Worm (Caenorhabditis elegans) whole organism, young adult: ENCODE results near the gene ZK353.9.

Source experiments
- B0336.3 ChIP-seq: fragments of 200-800 bp; sonication (Bioruptor generic); IDR thresholded peaks from 2 replicates; pipeline ENCODE4 v1.3.6; 2022; ENCODE audit warnings: missing genetic modification characterization, missing compliant biosample characterization
- D2030.7 ChIP-seq: fragments of 200-800 bp; sonication (Bioruptor generic); IDR thresholded peaks from 2 replicates; pipeline ENCODE4 v1.3.6; 2022; ENCODE audit warnings: missing genetic modification reagents, missing genetic modification characterization, missing compliant biosample characterization
- F22D6.2 ChIP-seq: sonication (generic microtip); optimal IDR thresholded peaks from 2 replicates; lab custom pipeline; 2016; ENCODE audit warnings: mild to moderate bottlenecking, missing genetic modification characterization, missing compliant biosample characterization
- F52B5.7 ChIP-seq: sonication (generic microtip); optimal IDR thresholded peaks from 2 replicates; lab custom pipeline; 2016; ENCODE audit warnings: mild to moderate bottlenecking, missing genetic modification characterization, missing compliant biosample characterization
- F55B11.4 ChIP-seq: sonication (generic microtip); optimal IDR thresholded peaks from 2 replicates; lab custom pipeline; 2016; ENCODE audit warnings: missing compliant biosample characterization, missing genetic modification characterization, borderline replicate concordance; ENCODE audit not compliant: insufficient read depth
- T26A5.8 ChIP-seq: sonication (generic microtip); optimal IDR thresholded peaks from 2 replicates; lab custom pipeline; 2016; ENCODE audit warnings: missing genetic modification characterization, missing compliant biosample characterization
- Y53F4B.3 ChIP-seq: fragments of 200-800 bp; sonication (Bioruptor generic); IDR thresholded peaks from 2 replicates; pipeline ENCODE4 v1.3.6; 2022; ENCODE audit warnings: missing genetic modification reagents, missing genetic modification characterization, missing compliant biosample characterization
- Y53G8AR.9 ChIP-seq: fragments of 200-800 bp; sonication (Bioruptor generic); conservative IDR thresholded peaks from 2 replicates; pipeline ENCODE4 v1.3.6; 2022; ENCODE audit warnings: missing genetic modification reagents, missing genetic modification characterization, missing compliant biosample characterization
- Y95B8A.8 ChIP-seq: fragments of 200-800 bp; sonication (Bioruptor generic); IDR thresholded peaks from 2 replicates; pipeline ENCODE4 v1.3.6; 2022; ENCODE audit warnings: missing genetic modification reagents, missing genetic modification characterization, missing compliant biosample characterization
- akir-1 ChIP-seq: fragments of 200-800 bp; sonication (Bioruptor generic); optimal IDR thresholded peaks from 2 replicates; lab custom pipeline; 2018; ENCODE audit warnings: mild to moderate bottlenecking, missing genetic modification characterization, moderate library complexity, missing compliant biosample characterization
- ama-1 ChIP-seq, 3 experiments: fragments of 150-350 bp in 1 of 3; sonication (generic microtip) in 2 of 3; optimal IDR thresholded peaks; 2 replicates each; lab custom pipeline; 2014 to 2018; ENCODE audit warnings: missing biosample characterization in 2 of 3, missing genetic modification characterization in 2 of 3, missing genetic modification reagents in 2 of 3
- athp-1 ChIP-seq: sonication (generic microtip); optimal IDR thresholded peaks from 2 replicates; lab custom pipeline; 2017; ENCODE audit warnings: mild to moderate bottlenecking, missing genetic modification characterization, missing compliant biosample characterization
- bed-2 ChIP-seq: fragments of 200-800 bp; sonication (Bioruptor generic); IDR thresholded peaks from 2 replicates; pipeline ENCODE4 v1.3.6; 2022; ENCODE audit warnings: missing genetic modification reagents, missing genetic modification characterization, missing compliant biosample characterization
- cebp-1 ChIP-seq, 2 experiments: fragments of 200-800 bp in 1 of 2; sonication (Bioruptor generic) in 1 of 2; sonication (generic microtip) in 1 of 2; IDR thresholded peaks in 1 of 2; optimal IDR thresholded peaks in 1 of 2; 2 replicates each; pipeline versions ENCODE4 v1.3.6 to Lab custom; 2017 to 2022; ENCODE audit warnings: missing compliant biosample characterization in 2 of 2, missing genetic modification characterization in 2 of 2, mild to moderate bottlenecking in 1 of 2, missing genetic modification reagents in 1 of 2, moderate library complexity in 1 of 2
- cebp-2 ChIP-seq: fragments of 200-800 bp; sonication (Bioruptor generic); IDR thresholded peaks from 2 replicates; pipeline ENCODE4 v1.3.6; 2022; ENCODE audit warnings: missing genetic modification characterization, missing compliant biosample characterization
- ceh-100 ChIP-seq: fragments of 200-800 bp; sonication (Bioruptor generic); IDR thresholded peaks from 2 replicates; pipeline ENCODE4 v1.3.6; 2022; ENCODE audit warnings: missing genetic modification reagents, missing genetic modification characterization, missing compliant biosample characterization
- ceh-27 ChIP-seq: fragments of 200-800 bp; sonication (Bioruptor generic); optimal IDR thresholded peaks from 2 replicates; lab custom pipeline; 2018; ENCODE audit warnings: mild to moderate bottlenecking, missing genetic modification characterization, moderate library complexity, missing compliant biosample characterization
- ceh-40 ChIP-seq: fragments of 200-800 bp; sonication (Bioruptor generic); IDR thresholded peaks from 2 replicates; pipeline ENCODE4 v1.3.6; 2022; ENCODE audit warnings: missing genetic modification characterization, missing compliant biosample characterization
- ceh-58 ChIP-seq: fragments of 200-800 bp; sonication (Bioruptor generic); IDR thresholded peaks from 2 replicates; pipeline ENCODE4 v1.3.6; 2022; ENCODE audit warnings: missing genetic modification characterization, missing compliant biosample characterization
- die-1 ChIP-seq: sonication (generic microtip); optimal IDR thresholded peaks from 2 replicates; lab custom pipeline; 2016; ENCODE audit warnings: missing genotype, mild to moderate bottlenecking, missing genetic modification characterization, missing compliant biosample characterization
- dox-1 ChIP-seq: fragments of 200-800 bp; sonication (Bioruptor generic); IDR thresholded peaks from 2 replicates; pipeline ENCODE4 v1.3.6; 2022; ENCODE audit warnings: missing genetic modification reagents, missing genetic modification characterization, missing compliant biosample characterization
- dpff-1 ChIP-seq: sonication (generic microtip); optimal IDR thresholded peaks from 2 replicates; lab custom pipeline; 2017; ENCODE audit warnings: mild to moderate bottlenecking, missing genetic modification characterization, missing compliant biosample characterization
- dpl-1 ChIP-seq: fragments of 150-350 bp; optimal IDR thresholded peaks from 2 replicates; lab custom pipeline; 2014; ENCODE audit warnings: missing biosample characterization, missing genetic modification reagents, missing genetic modification characterization
- ekl-4 ChIP-seq: fragments of 200-800 bp; sonication (Bioruptor generic); IDR thresholded peaks from 2 replicates; pipeline ENCODE4 v1.3.6; 2022; ENCODE audit warnings: missing genetic modification reagents, missing genetic modification characterization, missing compliant biosample characterization
- ets-4 ChIP-seq: fragments of 200-800 bp; sonication (Bioruptor generic); optimal IDR thresholded peaks from 2 replicates; lab custom pipeline; 2018; ENCODE audit warnings: mild to moderate bottlenecking, missing genetic modification characterization, missing compliant biosample characterization
- gei-17 ChIP-seq: fragments of 200-800 bp; sonication (Bioruptor generic); optimal IDR thresholded peaks from 2 replicates; lab custom pipeline; 2018; ENCODE audit warnings: mild to moderate bottlenecking, missing genetic modification characterization, missing compliant biosample characterization
- hmg-20 ChIP-seq: fragments of 200-800 bp; sonication (Bioruptor generic); IDR thresholded peaks from 2 replicates; pipeline ENCODE4 v1.3.6; 2022; ENCODE audit warnings: missing genetic modification reagents, missing genetic modification characterization, missing compliant biosample characterization
- lag-1 ChIP-seq: fragments of 200-800 bp; sonication (Bioruptor generic); IDR thresholded peaks from 2 replicates; pipeline ENCODE4 v1.3.6; 2022; ENCODE audit warnings: missing genetic modification reagents, missing genetic modification characterization, missing compliant biosample characterization
- let-607 ChIP-seq, 2 experiments: fragments of 200-800 bp in 1 of 2; sonication (Bioruptor generic) in 1 of 2; sonication (generic microtip) in 1 of 2; optimal IDR thresholded peaks; 2 replicates each; lab custom pipeline; 2016 to 2018; ENCODE audit warnings: mild to moderate bottlenecking in 2 of 2, missing compliant biosample characterization in 2 of 2, missing genetic modification characterization in 2 of 2, moderate library complexity in 2 of 2, missing genotype in 1 of 2
- lin-40 ChIP-seq: sonication (generic microtip); optimal IDR thresholded peaks from 2 replicates; lab custom pipeline; 2016; ENCODE audit warnings: missing genetic modification characterization, mild to moderate bottlenecking, missing compliant biosample characterization, missing genotype, missing genetic modification reagents
- madf-8 ChIP-seq: fragments of 200-800 bp; sonication (Bioruptor generic); conservative IDR thresholded peaks from 2 replicates; pipeline ENCODE4 v1.3.6; 2022; ENCODE audit warnings: missing genetic modification reagents, missing genetic modification characterization, missing compliant biosample characterization
- mes-4 ChIP-seq: sonication (generic microtip); optimal IDR thresholded peaks from 2 replicates; lab custom pipeline; 2016; ENCODE audit warnings: missing genotype, missing genetic modification characterization, missing compliant biosample characterization
- mxl-1 ChIP-seq: sonication (generic microtip); optimal IDR thresholded peaks from 2 replicates; lab custom pipeline; 2016; ENCODE audit warnings: missing genetic modification characterization, missing compliant biosample characterization
- pbrm-1 ChIP-seq: fragments of 200-800 bp; sonication (Bioruptor generic); IDR thresholded peaks from 2 replicates; pipeline ENCODE4 v1.3.6; 2022; ENCODE audit warnings: missing genetic modification reagents, missing genetic modification characterization, missing compliant biosample characterization
- repo-1 ChIP-seq: sonication (generic microtip); optimal IDR thresholded peaks from 2 replicates; lab custom pipeline; 2017; ENCODE audit warnings: mild to moderate bottlenecking, missing genetic modification characterization, missing compliant biosample characterization
- sdz-38 ChIP-seq: sonication (generic microtip); optimal IDR thresholded peaks from 2 replicates; lab custom pipeline; 2016; ENCODE audit warnings: missing genotype, missing genetic modification characterization, missing compliant biosample characterization
- snpc-1.3 ChIP-seq: sonication (generic microtip); optimal IDR thresholded peaks from 2 replicates; lab custom pipeline; 2017; ENCODE audit warnings: missing genetic modification characterization, mild to moderate bottlenecking, missing compliant biosample characterization, antibody characterized with exemption, moderate library complexity, missing genotype, missing genetic modification reagents; ENCODE audit not compliant: insufficient read depth
- snpc-4 ChIP-seq, 5 experiments: fragments of 150-350 bp in 1 of 5; sonication (generic microtip) in 4 of 5; optimal IDR thresholded peaks; 2 replicates each; lab custom pipeline; 2014 to 2018; ENCODE audit warnings: missing genetic modification characterization in 5 of 5, missing biosample characterization in 3 of 5, antibody characterized with exemption in 2 of 5, mild to moderate bottlenecking in 2 of 5, missing compliant biosample characterization in 2 of 5, missing genotype in 2 of 5, moderate library complexity in 2 of 5, missing genetic modification reagents in 1 of 5
- somi-1 ChIP-seq: fragments of 200-800 bp; sonication (Bioruptor generic); optimal IDR thresholded peaks from 2 replicates; lab custom pipeline; 2018; ENCODE audit warnings: mild to moderate bottlenecking, missing genetic modification characterization, missing compliant biosample characterization
- tlf-1 ChIP-seq: fragments of 200-800 bp; sonication (Bioruptor generic); optimal IDR thresholded peaks from 2 replicates; lab custom pipeline; 2018; ENCODE audit warnings: mild to moderate bottlenecking, missing genetic modification characterization, missing compliant biosample characterization
- unc-62 ChIP-seq: fragments of 150-350 bp; optimal IDR thresholded peaks from 2 replicates; lab custom pipeline; 2014; ENCODE audit warnings: missing biosample characterization, missing genetic modification reagents, missing genetic modification characterization
- zfh-2 ChIP-seq: fragments of 200-800 bp; sonication (Bioruptor generic); conservative IDR thresholded peaks from 2 replicates; pipeline ENCODE4 v1.3.6; 2022; ENCODE audit warnings: missing genetic modification reagents, missing genetic modification characterization, missing compliant biosample characterization
- ztf-26 ChIP-seq: sonication (generic microtip); optimal IDR thresholded peaks from 2 replicates; lab custom pipeline; 2017; ENCODE audit warnings: missing genetic modification characterization, missing compliant biosample characterization

The ZK353.9 gene

ce11 chrIII:8443557-8444131 is 34.3 kb downstream of the ZK353.9 start, which contains the start of gene ufbp-1 (continued):
- TF ChIP-seq snpc-4 (GFP tag; optimal IDR thresholded peaks at IDR 0.05; lab: Kevin White, UChicago), result peak; percentile 21
- TF ChIP-seq snpc-4 (tag; optimal IDR thresholded peaks at IDR 0.05; lab: Kevin White, UChicago), result peak in 2 of 4 experiments; percentile 37 to 77
- TF ChIP-seq dpff-1 (tag; lab: Kevin White, UChicago), result peak; percentile 99
- TF ChIP-seq F22D6.2 (tag; lab: Kevin White, UChicago), result no peak
- TF ChIP-seq tlf-1, result peak; percentile 94
- peak; percentile 85 for TF ChIP-seq pbrm-1 (GFP tag; lab: Robert Waterston, UW)
- peak; percentile 67 for TF ChIP-seq ceh-27 (GFP tag; lab: Kevin White, UChicago)
- peak; percentile 83 for TF ChIP-seq gei-17 (GFP tag; lab: Kevin White, UChicago)
- no peak for TF ChIP-seq hmg-20 (GFP tag; lab: Robert Waterston, UW)
- peak; percentile 87 for TF ChIP-seq ztf-26
- peak; percentile 88 for TF ChIP-seq ekl-4
- peak; percentile 27 for TF ChIP-seq akir-1 (GFP tag; lab: Kevin White, UChicago)
- TF ChIP-seq madf-8 (GFP tag; lab: Robert Waterston, UW), result no peak
- TF ChIP-seq ama-1 (optimal IDR thresholded peaks at IDR 0.05; lab: Kevin White, UChicago), result peak; percentile 87
- peak; percentile 72 to 82 for TF ChIP-seq ama-1 (GFP tag; optimal IDR thresholded peaks at IDR 0.05; lab: Kevin White, UChicago)
- TF ChIP-seq, all 124 proteins: peak for 68

ce11 chrIII:8444433-8445090 is 35.3 kb downstream of the ZK353.9 start:
- TF ChIP-seq athp-1 (tag; lab: Kevin White, UChicago) (no peak), ceh-40 (no peak), T26A5.8 (tag; lab: Kevin White, UChicago) (no peak), ceh-58 (GFP tag; lab: Robert Waterston, UW) (no peak), B0336.3 (GFP tag; lab: Robert Waterston, UW) (0 out of 2 replicates have a peak, but pooled peaks have one; percentile 17), bed-2 (GFP tag; lab: Robert Waterston, UW) (no peak), lin-40 (tag; lab: Kevin White, UChicago) (no peak), Y95B8A.8 (GFP tag; lab: Robert Waterston, UW) (0 out of 2 replicates have a peak, but pooled peaks have one; percentile 33), F55B11.4 (peak; percentile 32), zfh-2 (GFP tag; lab: Robert Waterston, UW) (peak; percentile 56), Y53F4B.3 (no peak), mes-4 (tag; lab: Kevin White, UChicago) (no peak), snpc-1.3 (tag; lab: Kevin White, UChicago) (no peak), repo-1 (tag; lab: Kevin White, UChicago) (peak; percentile 9), D2030.7 (GFP tag; lab: Robert Waterston, UW) (no peak), dox-1 (GFP tag; lab: Robert Waterston, UW) (no peak)

ce11 chrIII:8446061-8446460 is 36.8 kb downstream of the ZK353.9 start:
- no peak for TF ChIP-seq ets-4 (GFP tag; lab: Kevin White, UChicago)
- peak; percentile 76; the same call in 1 of the 2 replicates for TF ChIP-seq cebp-2 (GFP tag; lab: Robert Waterston, UW)
- TF ChIP-seq lag-1 (GFP tag; lab: Robert Waterston, UW), result no peak
- no peak for TF ChIP-seq ama-1 (optimal IDR thresholded peaks at IDR 0.05; lab: Kevin White, UChicago)
- no peak for TF ChIP-seq ama-1 (GFP tag; optimal IDR thresholded peaks at IDR 0.05; lab: Kevin White, UChicago)
- TF ChIP-seq die-1 (tag; lab: Kevin White, UChicago), result no peak
- TF ChIP-seq cebp-1 (GFP tag; IDR thresholded peaks at IDR 0.05; lab: Robert Waterston, UW), result no peak
- no peak for TF ChIP-seq cebp-1 (tag; optimal IDR thresholded peaks at IDR 0.05; lab: Kevin White, UChicago)
- TF ChIP-seq sdz-38, result no peak
- no peak for TF ChIP-seq mxl-1 (tag; lab: Kevin White, UChicago)
- no peak for TF ChIP-seq let-607 (tag; optimal IDR thresholded peaks at IDR 0.05; lab: Kevin White, UChicago)
- no peak for TF ChIP-seq tlf-1
- TF ChIP-seq F52B5.7 (tag; lab: Kevin White, UChicago), result no peak
- no peak for TF ChIP-seq somi-1 (GFP tag; lab: Kevin White, UChicago)
- TF ChIP-seq unc-62 (GFP tag; lab: Kevin White, UChicago), result no peak
- peak; percentile 70 for TF ChIP-seq Y53G8AR.9 (GFP tag; lab: Robert Waterston, UW)
- no peak for TF ChIP-seq dpff-1 (tag; lab: Kevin White, UChicago)
- no peak for TF ChIP-seq dpl-1 (GFP tag; lab: Kevin White, UChicago)
- 0 out of 2 replicates have a peak, but pooled peaks have one; percentile 19 for TF ChIP-seq ceh-100 (GFP tag; lab: Robert Waterston, UW)
